Worm (Caenorhabditis elegans) whole organism, L4 larva: Measurements from ENCODE around the gene T11F8.12.

Experiments used
- aly-2 ChIP-seq: sonication (generic microtip); optimal IDR thresholded peaks from 2 replicates; lab custom pipeline; 2018; ENCODE audit warnings: missing biosample characterization, missing genetic modification characterization
- lsy-2 ChIP-seq, 2 experiments: fragments of 150-350 bp in 1 of 2; sonication (generic microtip) in 1 of 2; optimal IDR thresholded peaks; 2 replicates each; lab custom pipeline; 2014 to 2017; ENCODE audit warnings: missing biosample characterization in 2 of 2, missing genetic modification characterization in 2 of 2
- nhr-11 ChIP-seq: fragments of 150-350 bp; optimal IDR thresholded peaks from 2 replicates; lab custom pipeline; 2014; ENCODE audit warnings: missing biosample characterization, missing genetic modification characterization
- nhr-76 ChIP-seq: fragments of 150-350 bp; optimal IDR thresholded peaks from 2 replicates; lab custom pipeline; 2014; ENCODE audit warnings: missing biosample characterization, missing genetic modification characterization
- sdz-12 ChIP-seq: fragments of 200-800 bp; sonication (Bioruptor generic); optimal IDR thresholded peaks from 2 replicates; lab custom pipeline; 2018; ENCODE audit warnings: mild to moderate bottlenecking, missing genetic modification characterization, missing compliant biosample characterization
- unc-62 ChIP-seq, 3 experiments: fragments of 150-350 bp in 1 of 3; sonication (generic microtip); optimal IDR thresholded peaks in 2 of 3; peaks in 1 of 3; 1 replicate in 1 of 3; 2 replicates in 2 of 3; lab custom pipeline; 2014 to 2017; ENCODE audit warnings: missing biosample characterization in 3 of 3, missing genetic modification characterization in 3 of 3, missing genetic modification reagents in 3 of 3, missing genotype in 1 of 3

- TF ChIP-seq nhr-11 (no peak), lsy-2 (tag; optimal IDR thresholded peaks at IDR 0.05; lab: Kevin White, UChicago) (no peak), nhr-76 (tag; lab: Kevin White, UChicago) (no peak), unc-62 (GFP tag; optimal IDR thresholded peaks at IDR 0.05 in 1 of 2; lab: Kevin White, UChicago) (no peak), unc-62 (tag; optimal IDR thresholded peaks at IDR 0.05; lab: Kevin White, UChicago) (no peak), sdz-12 (GFP tag; lab: Kevin White, UChicago) (no peak), aly-2 (tag; lab: Kevin White, UChicago) (no peak)
These were observed at the start of gene T11F8.12 for ce11 chrIV:5482231-5482630.
